Fruit fly (Drosophila melanogaster): ENCODE data around the gene Atg18a.

dm6 chr3L:8186627-8187396 is at the start of gene Atg18a, which contains the start of gene ERR:
- TF ChIP-seq ERR (GFP tag; optimal IDR thresholded peaks at IDR 0.05): peak; percentile 83
- no peak for TF ChIP-seq sna (GFP tag; IDR thresholded peaks at IDR 0.05; ENCODE audit: partially characterized antibody)
- no peak for TF ChIP-seq Hr78 (GFP tag; optimal IDR thresholded peaks at IDR 0.05)
- TF ChIP-seq gfzf (GFP tag; optimal IDR thresholded peaks at IDR 0.05): peak; percentile 11
- TF ChIP-seq CG11560 (tag; IDR thresholded peaks at IDR 0.05): peak; percentile 80
- peak; percentile 23 for TF ChIP-seq CG1832 (GFP tag; optimal IDR thresholded peaks at IDR 0.05)
- peak; percentile 61 for TF ChIP-seq CG4854 (GFP tag; optimal IDR thresholded peaks at IDR 0.05)
- TF ChIP-seq CG17328 (GFP tag; IDR thresholded peaks at IDR 0.05): peak; percentile 64
- peak; percentile 76 for TF ChIP-seq CG8478 (optimal IDR thresholded peaks at IDR 0.05)
- peak; percentile 81 for TF ChIP-seq ttk (GFP tag; IDR thresholded peaks at IDR 0.05)
- peak; percentile 11 for TF ChIP-seq odd (GFP tag; optimal IDR thresholded peaks at IDR 0.05)

All from whole organism, embryonic.